Worm (Caenorhabditis elegans): ENCODE data around the gene pcdr-1.

pcdr-1 gene

DNA sequence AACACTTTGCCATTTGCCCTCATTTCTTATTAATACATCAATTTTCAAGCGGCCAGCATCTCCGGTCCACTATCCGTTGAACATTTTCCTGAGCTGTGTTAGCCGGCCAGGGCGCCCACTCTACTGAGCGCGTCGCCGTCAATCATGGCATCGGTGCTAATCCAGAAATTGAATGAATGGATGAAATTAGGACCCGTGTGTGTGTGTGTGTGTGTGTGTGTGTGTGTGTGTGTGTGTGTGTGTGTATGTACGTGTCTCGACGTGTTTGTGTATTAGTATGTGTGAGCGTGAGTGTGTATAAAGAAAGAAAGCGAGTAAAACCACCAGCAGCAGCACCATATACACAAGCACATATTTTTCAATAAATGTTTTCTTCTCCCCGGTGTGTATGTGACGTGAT lies 13.4 kb upstream of the pcdr-1 start:
- TF ChIP-seq ama-1 (optimal IDR thresholded peaks at IDR 0.05) (no peak), crh-2 (tag; optimal IDR thresholded peaks at IDR 0.05) (peak; percentile 6), lsy-2 (tag; optimal IDR thresholded peaks at IDR 0.05) (peak in 1 of 2 experiments; percentile 6), sma-3 (GFP tag; optimal IDR thresholded peaks at IDR 0.05) (no peak), unc-62 (GFP tag; optimal IDR thresholded peaks at IDR 0.05) (no peak), aly-2 (tag; optimal IDR thresholded peaks at IDR 0.05) (no peak), C34F6.9 (tag; optimal IDR thresholded peaks at IDR 0.05) (peak; percentile 17), unc-55 (GFP tag; optimal IDR thresholded peaks at IDR 0.05) (peak; percentile 77)

DNA sequence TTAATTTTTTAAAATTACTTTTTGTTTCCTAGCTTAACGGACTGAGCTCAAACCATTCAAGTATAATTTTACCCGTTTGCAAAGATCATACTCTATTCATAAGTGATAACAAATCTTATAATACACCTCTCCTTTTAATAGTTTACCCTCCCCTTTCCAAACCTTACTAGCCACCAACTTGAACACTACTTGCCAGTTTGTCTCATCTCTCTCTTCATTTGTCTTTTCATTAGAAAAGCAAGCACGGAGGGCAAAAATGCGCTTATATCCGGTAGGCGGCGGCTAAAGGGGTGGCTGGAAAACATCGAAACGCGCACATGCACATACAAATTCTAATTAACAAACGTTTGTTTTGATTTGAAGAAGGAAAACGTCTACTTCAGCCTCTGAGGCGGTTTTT lies 11.6 kb upstream of the pcdr-1 start:
- TF ChIP-seq F13H6.1 (tag; optimal IDR thresholded peaks at IDR 0.05) (no peak), C34F6.9 (tag; optimal IDR thresholded peaks at IDR 0.05) (no peak), ZK546.5 (tag; optimal IDR thresholded peaks at IDR 0.05) (no peak), lin-13 (GFP tag; optimal IDR thresholded peaks at IDR 0.05) (no peak), nhr-10 (tag; optimal IDR thresholded peaks at IDR 0.05) (no peak), ama-1 (optimal IDR thresholded peaks at IDR 0.05) (no peak), lin-11 (tag; optimal IDR thresholded peaks at IDR 0.05) (no peak), nhr-11 (tag; optimal IDR thresholded peaks at IDR 0.05) (no peak), unc-55 (GFP tag; optimal IDR thresholded peaks at IDR 0.05) (no peak), nhr-237 (tag; optimal IDR thresholded peaks at IDR 0.05) (no peak), mdl-1 (tag; optimal IDR thresholded peaks at IDR 0.05) (no peak), skn-1 (tag; optimal IDR thresholded peaks at IDR 0.05) (no peak), fos-1 (tag; optimal IDR thresholded peaks at IDR 0.05) (no peak), alr-1 (tag; optimal IDR thresholded peaks at IDR 0.05) (no peak), ceh-16 (tag; optimal IDR thresholded peaks at IDR 0.05) (no peak)

DNA sequence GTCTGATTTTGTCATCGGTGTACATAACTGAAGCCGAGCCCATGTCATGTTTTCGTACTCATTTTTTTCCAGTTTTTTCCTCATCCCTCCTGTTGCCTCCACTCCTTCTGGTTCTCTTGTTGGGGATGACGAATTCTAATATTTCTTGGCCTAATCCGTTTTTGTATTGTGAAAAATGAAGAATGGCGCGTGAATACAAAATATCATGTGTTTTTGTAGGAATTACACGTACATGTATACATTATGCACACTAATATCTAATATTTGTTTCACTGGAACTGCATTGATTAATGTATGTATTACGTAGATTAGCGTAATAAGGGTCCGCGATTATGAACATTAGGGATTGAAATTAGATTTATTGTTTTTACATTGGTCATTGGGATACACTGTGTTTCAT lies 10.9 kb upstream of the pcdr-1 start:
- no peak for TF ChIP-seq nhr-129 (tag; optimal IDR thresholded peaks at IDR 0.05)
- peak; percentile 24 for TF ChIP-seq unc-55 (GFP tag; optimal IDR thresholded peaks at IDR 0.05)

DNA sequence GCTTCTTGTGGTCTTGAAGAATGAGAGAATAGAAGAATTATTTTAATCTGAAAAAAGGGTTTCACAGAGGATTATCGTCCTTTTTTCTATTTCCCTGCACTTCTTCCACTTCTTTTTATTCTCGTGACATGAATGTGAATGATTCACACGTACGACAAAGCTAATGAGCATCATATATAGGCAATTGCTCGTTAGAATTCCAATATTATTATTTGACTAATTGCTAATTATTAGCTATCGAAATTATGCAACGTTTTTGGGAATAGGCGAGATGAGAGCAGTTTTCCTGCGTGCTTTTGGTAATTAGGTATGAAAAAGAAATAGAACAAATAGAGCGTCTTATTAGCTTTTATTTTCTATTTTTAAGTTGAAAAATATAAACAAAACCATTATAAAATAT lies 8.8 kb upstream of the pcdr-1 start:
- TF ChIP-seq C34F6.9 (tag; optimal IDR thresholded peaks at IDR 0.05), result peak; percentile 28
- TF ChIP-seq unc-62 (GFP tag; optimal IDR thresholded peaks at IDR 0.05), result no peak
- no peak for TF ChIP-seq sem-4 (tag; optimal IDR thresholded peaks at IDR 0.05)
- no peak for TF ChIP-seq lin-11 (tag; optimal IDR thresholded peaks at IDR 0.05)
- no peak for TF ChIP-seq nhr-23 (tag; optimal IDR thresholded peaks at IDR 0.05)
- TF ChIP-seq lsy-2 (tag; optimal IDR thresholded peaks at IDR 0.05), result peak in 1 of 2 experiments; percentile 10
- no peak for TF ChIP-seq nhr-6 (tag; optimal IDR thresholded peaks at IDR 0.05)

DNA sequence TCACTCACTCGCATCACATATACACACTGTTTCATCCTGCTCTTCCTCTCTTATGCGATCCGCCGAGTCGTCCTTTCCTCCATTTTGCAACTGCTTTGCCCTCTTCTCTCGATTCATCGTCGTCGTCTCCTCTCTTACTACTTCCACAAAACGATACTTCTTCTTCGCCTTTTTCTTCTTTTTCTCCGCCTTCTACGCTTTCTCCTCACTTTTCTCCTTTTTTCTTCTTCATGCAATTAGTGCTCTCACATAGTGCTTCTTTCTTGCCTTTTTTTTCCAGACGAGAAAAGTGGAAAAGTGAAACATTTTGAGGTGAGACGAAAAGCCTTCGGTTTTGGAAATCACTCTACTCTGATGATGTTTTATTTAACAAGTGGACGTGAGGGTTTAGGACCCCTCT lies 7.0 kb upstream of the pcdr-1 start:
- TF ChIP-seq crh-2 (tag; optimal IDR thresholded peaks at IDR 0.05) (peak; percentile 5), lin-13 (GFP tag; optimal IDR thresholded peaks at IDR 0.05) (peak; percentile 0), lsy-2 (tag; optimal IDR thresholded peaks at IDR 0.05) (peak in 1 of 2 experiments; percentile 25), C34F6.9 (tag; optimal IDR thresholded peaks at IDR 0.05) (peak; percentile 31), nhr-129 (tag; optimal IDR thresholded peaks at IDR 0.05) (peak; percentile 23), sma-9 (GFP tag; optimal IDR thresholded peaks at IDR 0.05) (no peak), sma-9 (tag; optimal IDR thresholded peaks at IDR 0.05) (no peak), unc-55 (GFP tag; optimal IDR thresholded peaks at IDR 0.05) (peak; percentile 57), dmd-4 (tag; optimal IDR thresholded peaks at IDR 0.05) (no peak), fos-1 (tag; optimal IDR thresholded peaks at IDR 0.05) (no peak), F13H6.1 (tag; optimal IDR thresholded peaks at IDR 0.05) (no peak)

DNA sequence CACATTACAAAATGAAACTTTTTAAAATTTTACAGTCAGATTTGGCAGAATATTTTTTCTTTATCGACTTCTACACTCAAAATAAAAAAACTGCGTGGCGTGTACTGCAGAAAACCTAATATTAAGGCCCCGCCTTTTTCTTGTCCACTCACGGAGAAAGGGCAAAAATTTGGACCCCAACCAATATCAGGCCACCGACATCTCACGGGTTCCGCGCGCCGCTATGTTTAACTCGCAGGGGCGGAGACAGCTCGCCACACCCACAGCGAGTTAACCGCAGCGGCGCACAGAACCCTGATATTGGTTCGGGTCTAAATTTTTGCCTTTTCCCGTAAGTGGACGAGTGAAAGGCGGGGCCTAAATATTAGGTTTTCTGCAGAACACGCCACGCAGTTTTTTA lies 2.8 kb upstream of the pcdr-1 start:
- TF ChIP-seq snpc-4 (tag; optimal IDR thresholded peaks at IDR 0.05) (peak; percentile 81), R02D3.7 (tag; optimal IDR thresholded peaks at IDR 0.05) (no peak)

DNA sequence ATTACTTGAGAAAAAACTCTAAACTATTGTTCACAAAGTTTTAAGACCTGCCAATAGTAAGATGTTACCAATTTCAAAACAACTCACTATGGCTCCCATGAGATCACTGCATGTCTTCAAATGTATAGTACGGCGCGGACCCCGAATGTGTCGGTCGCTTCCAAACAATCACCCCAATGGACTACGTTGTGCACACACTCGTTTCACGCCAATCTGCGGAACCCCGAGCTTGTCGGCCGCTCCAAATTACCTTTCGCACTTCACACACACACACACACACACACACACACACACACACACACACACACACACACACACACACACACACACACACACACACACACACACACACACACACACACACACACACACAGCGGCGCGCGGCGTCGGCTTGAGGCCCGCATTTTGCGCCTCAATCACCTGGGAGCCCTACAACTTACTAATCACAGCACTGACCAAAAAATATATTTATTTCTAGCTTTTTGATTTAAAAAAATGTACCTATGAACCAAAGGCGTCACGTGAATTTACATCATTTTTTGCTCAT lies 1.6 kb downstream of the pcdr-1 start:
- TF ChIP-seq nhr-129 (tag; optimal IDR thresholded peaks at IDR 0.05), result no peak
- no peak for TF ChIP-seq lsy-2 (tag; optimal IDR thresholded peaks at IDR 0.05)
- peak; percentile 53 for TF ChIP-seq snpc-4 (tag; optimal IDR thresholded peaks at IDR 0.05)
